Worm (Caenorhabditis elegans): Measurements from ENCODE around the gene F38B6.3.

Gene F38B6.3

ce11 chrX:6742891-6743290, 49.5 kb downstream of the F38B6.3 start:
- TF ChIP-seq ama-1 (optimal IDR thresholded peaks at IDR 0.05) (no peak), elt-4 (tag; optimal IDR thresholded peaks at IDR 0.05) (no peak), ceh-31 (tag; optimal IDR thresholded peaks at IDR 0.05) (peak; percentile 7), ceh-18 (tag; optimal IDR thresholded peaks at IDR 0.05) (peak; percentile 23), dmd-4 (tag; optimal IDR thresholded peaks at IDR 0.05; ENCODE audit: borderline replicate concordance) (no peak), hlh-30 (tag; optimal IDR thresholded peaks at IDR 0.05; ENCODE audit: insufficient read depth) (peak; percentile 78), zip-5 (tag; optimal IDR thresholded peaks at IDR 0.05) (no peak)

- TF ChIP-seq madf-2 (tag; optimal IDR thresholded peaks at IDR 0.05) (no peak), ceh-6 (GFP tag; optimal IDR thresholded peaks at IDR 0.05) (no peak), dve-1 (tag; optimal IDR thresholded peaks at IDR 0.05) (no peak), elt-4 (tag; optimal IDR thresholded peaks at IDR 0.05) (no peak), fax-1 (tag; optimal IDR thresholded peaks at IDR 0.05) (no peak), hlh-8 (tag; optimal IDR thresholded peaks at IDR 0.05) (no peak), hlh-15 (tag; optimal IDR thresholded peaks at IDR 0.05) (no peak), ref-2 (tag; optimal IDR thresholded peaks at IDR 0.05) (no peak), lim-6 (tag; optimal IDR thresholded peaks at IDR 0.05) (no peak), sox-2 (GFP tag; IDR thresholded peaks at IDR 0.05) (no peak)
These were observed 49.9 kb downstream of the F38B6.3 start for ce11 chrX:6743344-6743743.

ce11 chrX:6743853-6744346, 50.5 kb downstream of the F38B6.3 start:
- TF ChIP-seq tbx-7 (tag; optimal IDR thresholded peaks at IDR 0.05) (no peak), pag-3 (tag; optimal IDR thresholded peaks at IDR 0.05; ENCODE audit: borderline replicate concordance) (no peak), T23F11.4 (GFP tag; optimal IDR thresholded peaks at IDR 0.05) (no peak), elt-2 (tag; optimal IDR thresholded peaks at IDR 0.05) (peak; percentile 93), F13H6.1 (tag; optimal IDR thresholded peaks at IDR 0.05) (peak; percentile 18), K09A11.1 (tag; optimal IDR thresholded peaks at IDR 0.05; ENCODE audit: insufficient read depth) (no peak), dmd-4 (tag; optimal IDR thresholded peaks at IDR 0.05; ENCODE audit: borderline replicate concordance) (no peak), nhr-11 (tag; optimal IDR thresholded peaks at IDR 0.05) (no peak), hlh-8 (tag; optimal IDR thresholded peaks at IDR 0.05) (peak; percentile 3), ceh-18 (tag; optimal IDR thresholded peaks at IDR 0.05) (peak; percentile 74), unc-42 (tag; optimal IDR thresholded peaks at IDR 0.05) (no peak), ama-1 (optimal IDR thresholded peaks at IDR 0.05) (peak; percentile 38), rnt-1 (tag; optimal IDR thresholded peaks at IDR 0.05) (peak; percentile 94), ceh-9 (tag; optimal IDR thresholded peaks at IDR 0.05) (no peak), pros-1 (tag; optimal IDR thresholded peaks at IDR 0.05) (no peak), lin-11 (tag; optimal IDR thresholded peaks at IDR 0.05) (no peak), ahr-1 (tag; optimal IDR thresholded peaks at IDR 0.05) (no peak), nfya-1 (tag; optimal IDR thresholded peaks at IDR 0.05) (peak; percentile 43), elt-4 (tag; optimal IDR thresholded peaks at IDR 0.05) (no peak), pqm-1 (tag; optimal IDR thresholded peaks at IDR 0.05) (peak; percentile 46), ceh-19 (GFP tag; optimal IDR thresholded peaks at IDR 0.05) (no peak), unc-55 (GFP tag; optimal IDR thresholded peaks at IDR 0.05) (peak; percentile 64), tbx-2 (tag; optimal IDR thresholded peaks at IDR 0.05) (peak; percentile 32), Y22D7AL.16 (tag; optimal IDR thresholded peaks at IDR 0.05) (no peak), eyg-1 (tag; optimal IDR thresholded peaks at IDR 0.05) (no peak), ref-2 (tag; optimal IDR thresholded peaks at IDR 0.05) (peak; percentile 41), dve-1 (tag; optimal IDR thresholded peaks at IDR 0.05) (no peak), odd-2 (tag; optimal IDR thresholded peaks at IDR 0.05) (no peak), C08G9.2 (tag; optimal IDR thresholded peaks at IDR 0.05) (no peak), pat-9 (tag; optimal IDR thresholded peaks at IDR 0.05) (no peak), pha-4 (tag; optimal IDR thresholded peaks at IDR 0.05) (no peak), C38D4.7 (GFP tag; optimal IDR thresholded peaks at IDR 0.05) (no peak), nhr-232 (tag; optimal IDR thresholded peaks at IDR 0.05) (no peak), fkh-10 (GFP tag; optimal IDR thresholded peaks at IDR 0.05) (no peak), gmeb-2 (tag; optimal IDR thresholded peaks at IDR 0.05) (no peak), hlh-30 (tag; optimal IDR thresholded peaks at IDR 0.05; ENCODE audit: insufficient read depth) (peak; percentile 89), sdc-2 (tag; optimal IDR thresholded peaks at IDR 0.05) (no peak), zip-5 (tag; optimal IDR thresholded peaks at IDR 0.05) (no peak), ceh-22 (tag; optimal IDR thresholded peaks at IDR 0.05) (no peak), ceh-14 (tag; optimal IDR thresholded peaks at IDR 0.05) (no peak)

Data from whole organism, late embryonic.